Fruit fly (Drosophila melanogaster) whole organism, wandering third instar larva: ENCODE measurements around the gene CG33557.

ENCODE experiments used
- CG32264 ChIP-seq: fragments of 200-800 bp; sonication (Bioruptor generic); optimal IDR thresholded peaks from 2 replicates; lab custom pipeline; 2016; ENCODE audit warnings: missing biosample characterization, missing genetic modification characterization
- CrebA ChIP-seq: fragments of 200-800 bp; sonication (Bioruptor generic); optimal IDR thresholded peaks from 2 replicates; lab custom pipeline; 2016; ENCODE audit warnings: missing biosample characterization, mild to moderate bottlenecking, missing genetic modification characterization, borderline replicate concordance
- Dfd ChIP-seq: fragments of >200 bp; optimal IDR thresholded peaks from 2 replicates; lab custom pipeline; 2017; ENCODE audit warnings: missing biosample characterization, missing genetic modification characterization
- Dif ChIP-seq: fragments of 200-275, 200-300 bp; sonication (Bioruptor generic); optimal IDR thresholded peaks from 2 replicates; lab custom pipeline; 2018; ENCODE audit warnings: missing biosample characterization, missing genetic modification characterization; ENCODE audit not compliant: partially characterized antibody
- GATAd ChIP-seq: sonication (Bioruptor generic); optimal IDR thresholded peaks from 2 replicates; lab custom pipeline; 2016; ENCODE audit warnings: missing biosample characterization, missing genetic modification characterization
- HLH106 ChIP-seq: fragments of 200-800 bp; optimal IDR thresholded peaks from 3 replicates; lab custom pipeline; 2019; ENCODE audit warnings: missing biosample characterization, mild to moderate bottlenecking, missing genetic modification characterization, moderate library complexity
- Hnf4 ChIP-seq: fragments of 200-800 bp; sonication (Bioruptor generic); optimal IDR thresholded peaks from 2 replicates; lab custom pipeline; 2016; ENCODE audit warnings: missing biosample characterization, mild to moderate bottlenecking, missing genetic modification characterization
- Hr78 ChIP-seq: fragments of >200 bp; optimal IDR thresholded peaks from 2 replicates; lab custom pipeline; 2017; ENCODE audit warnings: missing biosample characterization, missing genetic modification characterization
- Hr83 ChIP-seq: fragments of 200-300 bp; sonication (Bioruptor generic); optimal IDR thresholded peaks from 2 replicates; lab custom pipeline; 2016; ENCODE audit warnings: missing biosample characterization, mild to moderate bottlenecking, missing genetic modification characterization, moderate library complexity; ENCODE audit not compliant: poor library complexity, severe bottlenecking
- Jra ChIP-seq: sonication (Bioruptor generic); optimal IDR thresholded peaks from 2 replicates; lab custom pipeline; 2016; ENCODE audit warnings: missing biosample characterization, missing genetic modification characterization
- Mio ChIP-seq: sonication (Bioruptor generic); optimal IDR thresholded peaks from 2 replicates; lab custom pipeline; 2016; ENCODE audit warnings: missing biosample characterization, missing genetic modification characterization
- Myc ChIP-seq: fragments of >200 bp; optimal IDR thresholded peaks from 2 replicates; lab custom pipeline; 2017
- N ChIP-seq: fragments of >200 bp; optimal IDR thresholded peaks from 2 replicates; lab custom pipeline; 2018; ENCODE audit warnings: missing biosample characterization, missing external identifiers, missing genetic modification characterization
- OdsH ChIP-seq: fragments of 200-800 bp; sonication (Bioruptor generic); optimal IDR thresholded peaks from 2 replicates; lab custom pipeline; 2016; ENCODE audit warnings: missing biosample characterization, mild to moderate bottlenecking, missing genetic modification characterization
- Rel ChIP-seq, 2 experiments: fragments of 200-800 bp; sonication (Bioruptor generic) in 1 of 2; optimal IDR thresholded peaks; 2 replicates in 1 of 2; 3 replicates in 1 of 2; lab custom pipeline; 2016 to 2019; ENCODE audit warnings: mild to moderate bottlenecking in 2 of 2, missing biosample characterization in 2 of 2, missing genetic modification characterization in 2 of 2, moderate library complexity in 1 of 2
- Sp1 ChIP-seq: fragments of 200-800 bp; sonication (Bioruptor generic); optimal IDR thresholded peaks from 3 replicates; lab custom pipeline; 2019; ENCODE audit warnings: missing biosample characterization, mild to moderate bottlenecking, missing genetic modification characterization, moderate library complexity
- brk ChIP-seq: fragments of 200-800 bp; sonication (Bioruptor generic); optimal IDR thresholded peaks from 2 replicates; lab custom pipeline; 2016; ENCODE audit warnings: missing biosample characterization, mild to moderate bottlenecking, missing genetic modification characterization
- ey ChIP-seq: fragments of 200-800 bp; sonication (Bioruptor generic); optimal IDR thresholded peaks from 2 replicates; lab custom pipeline; 2016; ENCODE audit warnings: missing biosample characterization, missing genetic modification characterization
- foxo ChIP-seq, 2 experiments: fragments of 200-800 bp; sonication (Bioruptor generic); optimal IDR thresholded peaks; 2 replicates in 1 of 2; 3 replicates in 1 of 2; lab custom pipeline; 2016 to 2017; ENCODE audit warnings: missing biosample characterization in 2 of 2, missing genetic modification characterization in 2 of 2
- fru ChIP-seq: fragments of 200-800 bp; sonication (Bioruptor generic); optimal IDR thresholded peaks from 3 replicates; lab custom pipeline; 2016; ENCODE audit warnings: missing biosample characterization, mild to moderate bottlenecking, missing genetic modification characterization
- h ChIP-seq: fragments of 200-800 bp; sonication (Bioruptor generic); optimal IDR thresholded peaks from 3 replicates; lab custom pipeline; 2016; ENCODE audit warnings: missing biosample characterization, mild to moderate bottlenecking, missing genetic modification characterization
- jim ChIP-seq: fragments of 175-275, 200-325 bp; sonication (Bioruptor generic); optimal IDR thresholded peaks from 2 replicates; lab custom pipeline; 2016; ENCODE audit warnings: missing biosample characterization, mild to moderate bottlenecking, missing genetic modification characterization
- psq ChIP-seq: fragments of 200-800 bp; sonication (Bioruptor generic); optimal IDR thresholded peaks from 3 replicates; lab custom pipeline; 2017; ENCODE audit warnings: missing biosample characterization, mild to moderate bottlenecking, missing genetic modification characterization, moderate library complexity
- rgr ChIP-seq: fragments of 200-800 bp; sonication (Bioruptor generic); optimal IDR thresholded peaks from 3 replicates; lab custom pipeline; 2016; ENCODE audit warnings: missing biosample characterization, mild to moderate bottlenecking, missing genetic modification characterization
- sage ChIP-seq: fragments of 200-800 bp; sonication (Bioruptor generic); optimal IDR thresholded peaks from 2 replicates; lab custom pipeline; 2016; ENCODE audit warnings: missing biosample characterization, mild to moderate bottlenecking, missing genetic modification characterization
- tai ChIP-seq: sonication (Bioruptor generic); optimal IDR thresholded peaks from 2 replicates; lab custom pipeline; 2016; ENCODE audit warnings: missing biosample characterization, missing genetic modification characterization
- usp ChIP-seq: fragments of >200 bp; optimal IDR thresholded peaks from 2 replicates; lab custom pipeline; 2017; ENCODE audit warnings: missing biosample characterization, missing genetic modification characterization
- woc ChIP-seq: sonication (Bioruptor generic); optimal IDR thresholded peaks from 2 replicates; lab custom pipeline; 2016; ENCODE audit warnings: missing biosample characterization, mild to moderate bottlenecking, missing genetic modification characterization

CG33557 gene

DNA sequence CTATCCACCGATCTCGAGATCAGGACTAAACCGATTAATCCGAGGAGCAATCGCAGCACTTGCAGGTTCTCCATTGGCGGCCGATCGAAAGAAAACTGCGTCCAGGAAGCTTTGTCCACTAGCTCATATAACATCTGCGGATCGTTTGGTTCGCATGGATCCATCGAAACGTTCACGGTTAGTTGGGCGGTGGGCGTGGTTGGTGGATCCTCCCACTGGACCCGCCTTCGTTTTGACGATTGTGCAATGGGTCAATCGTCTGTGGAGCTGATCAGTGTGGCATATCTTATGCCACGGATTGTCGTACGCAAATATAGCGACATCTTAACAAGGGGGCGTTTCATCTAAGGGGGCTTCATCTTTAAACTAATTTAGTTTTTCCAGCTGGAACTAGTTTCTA is 28.5 kb upstream of the CG33557 start, which contains the start of gene CG15252:
CG15252 (minus strand) TSS at position 101 of the 400 bp plus-strand sequence.
- no peak for TF ChIP-seq woc (GFP tag; lab: Kevin White, UChicago)
- TF ChIP-seq Jra = no peak
- TF ChIP-seq N (GFP tag; lab: Kevin White, UChicago) = no peak
- TF ChIP-seq CG32264 (GFP tag; lab: Kevin White, UChicago) = no peak
- no peak for TF ChIP-seq Hr83 (GFP tag; lab: Kevin White, UChicago)
- no peak for TF ChIP-seq Dfd (GFP tag; lab: Kevin White, UChicago)
- no peak for TF ChIP-seq fru (GFP tag; lab: Kevin White, UChicago)
- TF ChIP-seq brk (GFP tag; lab: Kevin White, UChicago) = no peak
- no peak for TF ChIP-seq Hnf4 (GFP tag; lab: Kevin White, UChicago)
- TF ChIP-seq sage (GFP tag; lab: Kevin White, UChicago) = no peak
- TF ChIP-seq usp = no peak
- TF ChIP-seq rgr (GFP tag; lab: Kevin White, UChicago) = no peak
- TF ChIP-seq, all 38 proteins: peak for 0

DNA sequence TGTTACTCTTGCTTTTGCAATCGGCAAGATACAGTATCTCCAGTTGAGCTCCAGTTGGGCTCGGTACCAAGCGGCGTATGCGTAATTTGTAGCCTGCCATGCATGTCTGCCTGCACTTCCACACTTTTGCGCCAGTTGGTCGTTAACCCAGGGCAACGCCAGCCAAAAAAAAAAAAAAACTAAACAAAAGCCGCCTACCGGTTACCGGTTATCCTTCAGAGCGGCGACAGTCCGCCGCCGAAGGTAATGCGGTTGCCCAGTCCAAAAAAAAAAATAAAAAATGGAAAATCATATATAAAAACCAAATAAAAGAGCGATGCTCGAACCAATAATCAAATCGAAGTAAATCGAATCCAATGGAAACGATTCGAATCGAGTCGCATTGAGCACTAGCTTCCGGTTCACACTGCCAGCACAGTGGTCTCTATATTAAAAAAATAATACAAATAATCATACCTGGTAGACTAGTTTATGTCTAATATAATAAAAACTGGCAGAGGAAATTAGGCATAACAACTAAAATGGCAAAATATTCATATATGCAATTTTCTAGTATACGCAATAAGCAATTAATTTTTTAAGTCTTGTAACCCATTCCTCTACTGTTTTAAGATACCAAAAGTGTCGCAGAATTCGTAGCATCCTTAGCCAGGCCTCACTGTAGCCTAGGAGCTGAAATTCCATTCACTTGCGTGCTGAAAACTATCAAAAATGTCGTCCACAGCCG is 21.5 kb upstream of the CG33557 start:
- TF ChIP-seq GATAd (GFP tag; lab: Kevin White, UChicago) = no peak
- TF ChIP-seq, all 38 proteins: peak for 0

dm6 chrX:9989154-9989787 is 19.7 kb upstream of the CG33557 start, which contains the start of gene CG32694:
Gene CG32694 (plus strand): TSS chrX:9989690.
- TF ChIP-seq GATAd (GFP tag; lab: Kevin White, UChicago) (no peak), tai (no peak), rgr (GFP tag; lab: Kevin White, UChicago) (no peak), Mio (GFP tag; lab: Kevin White, UChicago) (no peak), h (no peak), Rel (GFP tag; optimal IDR thresholded peaks at IDR 0.05; lab: Kevin White, UChicago) (no peak), Rel (tag; optimal IDR thresholded peaks at IDR 0.05; lab: Kevin White, UChicago) (no peak), Hr78 (GFP tag; lab: Kevin White, UChicago) (no peak), Hr83 (GFP tag; lab: Kevin White, UChicago) (no peak), CrebA (no peak), jim (GFP tag; lab: Kevin White, UChicago) (no peak), Dif (GFP tag; lab: Kevin White, UChicago) (no peak), HLH106 (tag; lab: Kevin White, UChicago) (no peak), ey (GFP tag; lab: Kevin White, UChicago) (no peak), Sp1 (GFP tag; lab: Kevin White, UChicago) (no peak), brk (GFP tag; lab: Kevin White, UChicago) (no peak), OdsH (GFP tag; lab: Kevin White, UChicago) (no peak)

- TF ChIP-seq Dif (GFP tag; lab: Kevin White, UChicago) (no peak), psq (GFP tag; lab: Kevin White, UChicago) (peak; percentile 66)
- TF ChIP-seq, all 38 proteins: peak for 1
These were observed 18.0 kb upstream of the CG33557 start for dm6 chrX:9991013-9991412.

dm6 chrX:9992934-9993333 is 16.1 kb upstream of the CG33557 start:
- TF ChIP-seq N (GFP tag; lab: Kevin White, UChicago) (no peak), Rel (GFP tag; optimal IDR thresholded peaks at IDR 0.05; lab: Kevin White, UChicago) (no peak), Rel (tag; optimal IDR thresholded peaks at IDR 0.05; lab: Kevin White, UChicago) (no peak), Dfd (GFP tag; lab: Kevin White, UChicago) (no peak), rgr (GFP tag; lab: Kevin White, UChicago) (no peak), Myc (lab: Kevin White, UChicago) (no peak), foxo (GFP tag; optimal IDR thresholded peaks at IDR 0.05; lab: Kevin White, UChicago) (no peak)
